Fruit fly (Drosophila melanogaster): ENCODE measurements around the gene naz.

Gene naz

DNA sequence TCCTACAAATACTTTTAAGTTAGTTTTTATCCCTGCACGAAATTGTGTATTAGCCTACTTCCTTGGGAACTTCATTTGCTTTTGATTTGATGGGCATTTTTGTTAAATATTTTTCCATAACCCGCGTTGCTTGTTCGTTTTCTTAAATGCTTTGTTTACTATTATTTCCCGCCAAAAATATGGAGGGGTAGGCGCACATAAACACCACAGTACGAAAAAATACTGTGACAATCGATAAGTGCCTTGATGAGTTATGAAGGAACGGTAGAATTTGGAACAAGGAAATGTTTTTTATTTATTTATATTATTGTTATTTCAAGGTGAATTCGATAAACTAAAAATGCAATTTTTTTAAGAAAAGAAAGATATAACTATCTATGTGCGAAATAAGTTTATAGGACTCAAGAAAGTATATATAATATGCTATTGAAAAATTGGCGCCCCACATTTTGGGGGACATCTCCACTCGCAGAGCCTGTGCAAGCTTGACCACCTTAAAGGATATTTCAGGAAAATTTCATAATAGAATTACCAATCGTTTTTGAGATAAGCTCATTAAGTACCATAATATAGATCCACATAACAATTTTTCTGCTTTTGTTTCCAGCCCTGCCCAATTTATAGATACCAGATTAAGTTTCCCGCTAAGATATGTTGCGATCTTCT is 37.4 kb upstream of the naz start, which contains the start of the genes WRNexo and Nup43 (continued):
- no peak for TF ChIP-seq unc-4 (GFP tag; IDR thresholded peaks at IDR 0.05; ENCODE audit: partially characterized antibody)
- no peak for TF ChIP-seq CG11723 (GFP tag; optimal IDR thresholded peaks at IDR 0.05)
- peak; percentile 42 for TF ChIP-seq CG8944 (GFP tag; optimal IDR thresholded peaks at IDR 0.05)
- TF ChIP-seq rib (GFP tag; IDR thresholded peaks at IDR 0.05), result no peak
- TF ChIP-seq CG11085 (GFP tag; IDR thresholded peaks at IDR 0.05), result no peak
- TF ChIP-seq CG1647 (GFP tag; optimal IDR thresholded peaks at IDR 0.05), result peak; percentile 11
- TF ChIP-seq Nf-YC (tag; optimal IDR thresholded peaks at IDR 0.05), result peak; percentile 33
- peak; percentile 51 for TF ChIP-seq dmrt11E (tag; optimal IDR thresholded peaks at IDR 0.05)
- no peak for TF ChIP-seq dati (GFP tag; IDR thresholded peaks at IDR 0.05)
- peak; percentile 50 for TF ChIP-seq Dref (GFP tag; IDR thresholded peaks at IDR 0.05)
- TF ChIP-seq lola (GFP tag; optimal IDR thresholded peaks at IDR 0.05), result peak in 1 of 3 experiments; percentile 53
- peak; percentile 19 for TF ChIP-seq CG10462 (GFP tag; optimal IDR thresholded peaks at IDR 0.05)
- no peak for TF ChIP-seq jing (GFP tag; optimal IDR thresholded peaks at IDR 0.05)
- peak; percentile 32; the same call in 2 of the 4 replicates for TF ChIP-seq Gug (GFP tag; IDR thresholded peaks at IDR 0.05)
- peak; percentile 62 for TF ChIP-seq CG9932 (GFP tag; IDR thresholded peaks at IDR 0.05)
- TF ChIP-seq E2f1 (GFP tag; IDR thresholded peaks at IDR 0.05), result peak; percentile 75
- TF ChIP-seq nom (GFP tag; optimal IDR thresholded peaks at IDR 0.05), result no peak
- TF ChIP-seq dan (GFP tag; IDR thresholded peaks at IDR 0.05), result no peak
- no peak for TF ChIP-seq Dip2 (GFP tag; IDR thresholded peaks at IDR 0.05)
- TF ChIP-seq CG6689 (GFP tag; IDR thresholded peaks at IDR 0.05), result peak; percentile 30; the same call in 1 of the 2 replicates
- 0 out of 2 replicates have a peak, but pooled peaks have one; percentile 40 for TF ChIP-seq NFAT (GFP tag; IDR thresholded peaks at IDR 0.05)
- peak; percentile 47 for TF ChIP-seq Abd-B (GFP tag; optimal IDR thresholded peaks at IDR 0.05)
- peak; percentile 17 for TF ChIP-seq shn (GFP tag; optimal IDR thresholded peaks at IDR 0.05)
- peak; percentile 31 for TF ChIP-seq dm (GFP tag; optimal IDR thresholded peaks at IDR 0.05)
- TF ChIP-seq cas (GFP tag; IDR thresholded peaks at IDR 0.05), result peak; percentile 28; the same call in 1 of the 2 replicates
- peak; percentile 53 for TF ChIP-seq CG2712 (tag; optimal IDR thresholded peaks at IDR 0.05)
- peak; percentile 53 for TF ChIP-seq CG12659 (GFP tag; optimal IDR thresholded peaks at IDR 0.05)
- TF ChIP-seq Meics (GFP tag; optimal IDR thresholded peaks at IDR 0.05), result peak; percentile 42
- TF ChIP-seq ken (GFP tag; IDR thresholded peaks at IDR 0.05), result peak; percentile 52; the same call in 1 of the 3 replicates
- TF ChIP-seq luna (GFP tag; optimal IDR thresholded peaks at IDR 0.05), result no peak
- peak; percentile 61 for TF ChIP-seq CG11504 (tag; optimal IDR thresholded peaks at IDR 0.05)
- TF ChIP-seq CG6175 (GFP tag; IDR thresholded peaks at IDR 0.05), result no peak
- TF ChIP-seq slp2 (GFP tag; optimal IDR thresholded peaks at IDR 0.05), result peak; percentile 43
- TF ChIP-seq bigmax (GFP tag; optimal IDR thresholded peaks at IDR 0.05), result no peak
- TF ChIP-seq CG13424 (tag; optimal IDR thresholded peaks at IDR 0.05), result peak; percentile 25
- TF ChIP-seq CG17829 (tag; optimal IDR thresholded peaks at IDR 0.05), result peak; percentile 45
- TF ChIP-seq Ada2b (GFP tag; IDR thresholded peaks at IDR 0.05), result peak; percentile 46; the same call in 1 of the 2 replicates
- no peak for TF ChIP-seq CG43689 (GFP tag; IDR thresholded peaks at IDR 0.05)
- no peak for TF ChIP-seq CG6765 (GFP tag; optimal IDR thresholded peaks at IDR 0.05)
- 0 out of 3 replicates have a peak, but pooled peaks have one; percentile 23 for TF ChIP-seq CG7357 (GFP tag; IDR thresholded peaks at IDR 0.05)
- TF ChIP-seq CG18011 (GFP tag; optimal IDR thresholded peaks at IDR 0.05), result peak; percentile 15
- peak; percentile 47 for TF ChIP-seq CG15696 (tag; optimal IDR thresholded peaks at IDR 0.05)
- TF ChIP-seq Adf1 (GFP tag; IDR thresholded peaks at IDR 0.05), result no peak
- no peak for TF ChIP-seq CG16813 (GFP tag; IDR thresholded peaks at IDR 0.05; ENCODE audit: partially characterized antibody)
- TF ChIP-seq az2 (GFP tag; optimal IDR thresholded peaks at IDR 0.05), result peak; percentile 36
- TF ChIP-seq ro (GFP tag; IDR thresholded peaks at IDR 0.05), result no peak
- TF ChIP-seq jumu (GFP tag; optimal IDR thresholded peaks at IDR 0.05), result peak; percentile 31
- TF ChIP-seq Dfd (GFP tag; optimal IDR thresholded peaks at IDR 0.05), result no peak
- TF ChIP-seq CG9609 (GFP tag; optimal IDR thresholded peaks at IDR 0.05), result peak; percentile 29
- no peak for TF ChIP-seq bowl (GFP tag; IDR thresholded peaks at IDR 0.05)

Measured in whole organism, embryonic.